Worm (Caenorhabditis elegans): Measurements from ENCODE around the gene srlf-35.

srlf-35 gene

DNA sequence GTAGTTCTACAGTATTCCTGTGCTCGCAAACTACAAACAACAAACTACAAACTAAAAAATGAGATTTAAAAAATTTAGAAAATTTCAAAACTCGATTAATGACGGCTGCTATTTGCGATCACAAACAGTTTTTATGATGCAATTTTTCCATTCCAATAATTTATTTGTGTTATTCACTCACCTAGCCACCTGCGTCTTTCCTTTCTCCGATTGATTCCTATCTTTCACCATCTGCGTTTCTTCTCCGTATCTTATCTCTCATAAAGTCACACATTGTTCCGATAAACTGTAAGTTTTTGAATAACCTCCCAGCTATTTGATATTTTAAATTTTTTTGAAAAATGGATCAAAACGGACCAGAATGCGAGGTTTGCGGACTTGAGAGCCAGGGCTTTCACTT is 30.3 kb downstream of the srlf-35 start, which contains the start of gene nhr-132:
Gene nhr-132, plus strand, starts transcription at position 271 of the 400 bp plus-strand sequence.
- TF ChIP-seq blmp-1 (tag; optimal IDR thresholded peaks at IDR 0.05; ENCODE audit: insufficient read depth) (no peak), nhr-6 (tag; optimal IDR thresholded peaks at IDR 0.05) (no peak), snpc-4 (tag; optimal IDR thresholded peaks at IDR 0.05) (no peak), lin-11 (tag; optimal IDR thresholded peaks at IDR 0.05) (no peak), nhr-129 (tag; optimal IDR thresholded peaks at IDR 0.05) (peak; percentile 91), ama-1 (optimal IDR thresholded peaks at IDR 0.05) (no peak), sma-3 (GFP tag; optimal IDR thresholded peaks at IDR 0.05) (peak; percentile 21), gmeb-1 (tag; optimal IDR thresholded peaks at IDR 0.05) (peak; percentile 32), elt-3 (tag; optimal IDR thresholded peaks at IDR 0.05) (no peak), C34F6.9 (tag; optimal IDR thresholded peaks at IDR 0.05) (peak; percentile 20), nhr-237 (tag; optimal IDR thresholded peaks at IDR 0.05) (no peak), fos-1 (tag; optimal IDR thresholded peaks at IDR 0.05) (peak; percentile 37), ztf-1 (GFP tag; conservative IDR thresholded peaks at IDR 0.05) (no peak), elt-1 (tag; optimal IDR thresholded peaks at IDR 0.05) (no peak), crh-2 (tag; optimal IDR thresholded peaks at IDR 0.05) (peak; percentile 29), lsy-2 (tag; optimal IDR thresholded peaks at IDR 0.05) (peak in 1 of 2 experiments; percentile 38), sma-9 (GFP tag; optimal IDR thresholded peaks at IDR 0.05) (peak; percentile 88), sma-9 (tag; optimal IDR thresholded peaks at IDR 0.05) (no peak), nhr-25 (tag; optimal IDR thresholded peaks at IDR 0.05) (peak; percentile 48), F13H6.1 (tag; optimal IDR thresholded peaks at IDR 0.05) (peak; percentile 27), nhr-21 (tag; optimal IDR thresholded peaks at IDR 0.05) (no peak)

- TF ChIP-seq mbf-1 (tag; optimal IDR thresholded peaks at IDR 0.05) (no peak), elt-1 (tag; optimal IDR thresholded peaks at IDR 0.05) (no peak), C34F6.9 (tag; optimal IDR thresholded peaks at IDR 0.05) (no peak), ZK546.5 (tag; optimal IDR thresholded peaks at IDR 0.05) (no peak), snpc-4 (tag; optimal IDR thresholded peaks at IDR 0.05) (no peak), nhr-23 (tag; optimal IDR thresholded peaks at IDR 0.05) (no peak), lin-11 (tag; optimal IDR thresholded peaks at IDR 0.05) (no peak), nhr-25 (tag; optimal IDR thresholded peaks at IDR 0.05) (no peak), ceh-16 (tag; optimal IDR thresholded peaks at IDR 0.05) (no peak), sma-3 (GFP tag; optimal IDR thresholded peaks at IDR 0.05) (no peak), dmd-4 (tag; optimal IDR thresholded peaks at IDR 0.05) (no peak)
Observed at ce11 chrV:536571-536970, 32.7 kb downstream of the srlf-35 start, which contains the start of gene C14C6.5. Gene C14C6.5, plus strand, starts transcription at chrV:536628.

ce11 chrV:539040-539510 is 35.2 kb downstream of the srlf-35 start, which contains the start of gene nhr-155:
Gene nhr-155, plus strand, starts transcription at chrV:539460.
- TF ChIP-seq mdl-1 (tag; optimal IDR thresholded peaks at IDR 0.05) (no peak), egl-27 (tag; optimal IDR thresholded peaks at IDR 0.05) (no peak), fos-1 (tag; optimal IDR thresholded peaks at IDR 0.05) (no peak), blmp-1 (tag; optimal IDR thresholded peaks at IDR 0.05; ENCODE audit: insufficient read depth) (no peak), mab-5 (tag; optimal IDR thresholded peaks at IDR 0.05) (no peak), zag-1 (tag; optimal IDR thresholded peaks at IDR 0.05) (no peak), nhr-23 (tag; optimal IDR thresholded peaks at IDR 0.05) (peak; percentile 26), ama-1 (optimal IDR thresholded peaks at IDR 0.05) (no peak), ztf-4 (tag; optimal IDR thresholded peaks at IDR 0.05) (no peak), ZK546.5 (tag; optimal IDR thresholded peaks at IDR 0.05) (no peak), Y55F3AM.14 (GFP tag; optimal IDR thresholded peaks at IDR 0.05) (no peak), C34F6.9 (tag; optimal IDR thresholded peaks at IDR 0.05) (no peak), ceh-16 (tag; optimal IDR thresholded peaks at IDR 0.05) (peak; percentile 30), elt-3 (tag; optimal IDR thresholded peaks at IDR 0.05) (no peak), nhr-237 (tag; optimal IDR thresholded peaks at IDR 0.05) (no peak), nhr-21 (tag; optimal IDR thresholded peaks at IDR 0.05) (no peak), unc-55 (GFP tag; optimal IDR thresholded peaks at IDR 0.05) (no peak), sma-3 (GFP tag; optimal IDR thresholded peaks at IDR 0.05) (no peak), snpc-4 (tag; optimal IDR thresholded peaks at IDR 0.05) (no peak), sma-9 (GFP tag; optimal IDR thresholded peaks at IDR 0.05) (peak; percentile 81), sma-9 (tag; optimal IDR thresholded peaks at IDR 0.05) (no peak), elt-1 (tag; optimal IDR thresholded peaks at IDR 0.05) (peak; percentile 95), peb-1 (tag; optimal IDR thresholded peaks at IDR 0.05) (no peak), mbf-1 (tag; optimal IDR thresholded peaks at IDR 0.05) (no peak), nhr-10 (tag; optimal IDR thresholded peaks at IDR 0.05) (no peak), alr-1 (tag; optimal IDR thresholded peaks at IDR 0.05) (no peak), nhr-11 (tag; optimal IDR thresholded peaks at IDR 0.05) (no peak), lsy-2 (tag; optimal IDR thresholded peaks at IDR 0.05) (no peak), lin-11 (tag; optimal IDR thresholded peaks at IDR 0.05) (no peak), ztf-1 (GFP tag; conservative IDR thresholded peaks at IDR 0.05) (no peak), gmeb-1 (tag; optimal IDR thresholded peaks at IDR 0.05) (no peak), unc-39 (tag; optimal IDR thresholded peaks at IDR 0.05) (no peak), R02D3.7 (tag; optimal IDR thresholded peaks at IDR 0.05) (no peak), nhr-25 (tag; optimal IDR thresholded peaks at IDR 0.05) (no peak), skn-1 (tag; optimal IDR thresholded peaks at IDR 0.05) (no peak), crh-2 (tag; optimal IDR thresholded peaks at IDR 0.05) (no peak)
